Fruit fly (Drosophila melanogaster) whole organism, embryonic: ENCODE data around the gene CG4968.
A peak's percentile ranks its signal among the peaks of the same experiment; 100 is the strongest.

Experiments
- Aef1 ChIP-seq: fragments of 200-800 bp; sonication (Bioruptor generic); IDR thresholded peaks from 3 replicates; pipeline ENCODE4 v1.3.6; 2022; ENCODE audit warnings: missing biosample characterization, missing genetic modification characterization
- Atf6 ChIP-seq: fragments of 200-800 bp; sonication (Bioruptor generic); IDR thresholded peaks from 2 replicates; pipeline ENCODE4 v1.3.6; 2022; ENCODE audit warnings: missing biosample characterization, missing genetic modification characterization
- CG10431 ChIP-seq: fragments of 200-800 bp; sonication (Bioruptor generic); optimal IDR thresholded peaks from 3 replicates; lab custom pipeline; 2018; ENCODE audit warnings: missing biosample characterization, mild to moderate bottlenecking, missing genetic modification characterization
- CG11456 ChIP-seq: fragments of 200-800 bp; sonication (Bioruptor generic); IDR thresholded peaks from 3 replicates; pipeline ENCODE4 v1.3.6; 2022; ENCODE audit warnings: missing biosample characterization, missing genetic modification characterization
- CG12942 ChIP-seq: fragments of 200-800 bp; sonication (Bioruptor generic); optimal IDR thresholded peaks from 3 replicates; lab custom pipeline; 2016; ENCODE audit warnings: missing biosample characterization, missing genetic modification characterization
- CG14667 ChIP-seq: fragments of 200-800 bp; sonication (Bioruptor generic); IDR thresholded peaks from 2 replicates; pipeline ENCODE4 v1.3.6; 2022; ENCODE audit warnings: missing biosample characterization, missing genetic modification characterization
- CG15479 ChIP-seq: fragments of 200-800 bp; sonication (Bioruptor generic); optimal IDR thresholded peaks from 3 replicates; lab custom pipeline; 2019; ENCODE audit warnings: missing biosample characterization, mild to moderate bottlenecking, missing genetic modification characterization, moderate library complexity
- CG17359 ChIP-seq: fragments of 200-800 bp; sonication (Bioruptor generic); optimal IDR thresholded peaks from 3 replicates; lab custom pipeline; 2018; ENCODE audit warnings: missing biosample characterization, mild to moderate bottlenecking, missing genetic modification characterization, moderate library complexity
- CG17612 ChIP-seq: fragments of 200-800 bp; sonication (Bioruptor generic); IDR thresholded peaks from 2 replicates; pipeline ENCODE4 v1.3.6; 2022; ENCODE audit warnings: missing biosample characterization, missing genetic modification characterization
- CG17802 ChIP-seq: fragments of 200-800 bp; sonication (Bioruptor generic); optimal IDR thresholded peaks from 2 replicates; lab custom pipeline; 2018; ENCODE audit warnings: missing biosample characterization, mild to moderate bottlenecking, missing genetic modification characterization, moderate library complexity
- CG18599 ChIP-seq: fragments of 200-800 bp; sonication (Bioruptor generic); optimal IDR thresholded peaks from 3 replicates; lab custom pipeline; 2017; ENCODE audit warnings: missing biosample characterization, missing genetic modification characterization, mild to moderate bottlenecking, moderate library complexity, missing genetic modification reagents
- CG30020 ChIP-seq: fragments of 200-800 bp; optimal IDR thresholded peaks from 2 replicates; lab custom pipeline; 2019; ENCODE audit warnings: missing biosample characterization, mild to moderate bottlenecking, missing genetic modification characterization, moderate library complexity
- CG30403 ChIP-seq: fragments of 200-800 bp; sonication (Bioruptor generic); optimal IDR thresholded peaks from 3 replicates; lab custom pipeline; 2016; ENCODE audit warnings: missing biosample characterization, missing genetic modification characterization
- CG3065 ChIP-seq: fragments of 200-800 bp; sonication (Bioruptor generic); optimal IDR thresholded peaks from 2 replicates; lab custom pipeline; 2016; ENCODE audit warnings: missing biosample characterization, missing genetic modification characterization
- CG3163 ChIP-seq: fragments of 200-800 bp; sonication (Bioruptor generic); optimal IDR thresholded peaks from 3 replicates; lab custom pipeline; 2016; ENCODE audit warnings: missing biosample characterization, missing genetic modification characterization
- CG4282 ChIP-seq: fragments of 200-800 bp; sonication (Bioruptor generic); optimal IDR thresholded peaks from 2 replicates; lab custom pipeline; 2016; ENCODE audit warnings: missing biosample characterization, missing genetic modification characterization
- CG7786 ChIP-seq: fragments of 200-800 bp; sonication (Bioruptor generic); optimal IDR thresholded peaks from 2 replicates; lab custom pipeline; 2016; ENCODE audit warnings: missing biosample characterization, missing genetic modification characterization
- CG8944 ChIP-seq: fragments of 200-800 bp; sonication (Bioruptor generic); optimal IDR thresholded peaks from 3 replicates; lab custom pipeline; 2016; ENCODE audit warnings: missing biosample characterization, missing genetic modification characterization
- CG9437 ChIP-seq: fragments of 200-800 bp; sonication (Bioruptor generic); optimal IDR thresholded peaks from 2 replicates; lab custom pipeline; 2018; ENCODE audit warnings: missing biosample characterization, mild to moderate bottlenecking, missing genetic modification characterization
- CG9609 ChIP-seq: fragments of 200-800 bp; sonication (Bioruptor generic); optimal IDR thresholded peaks from 3 replicates; lab custom pipeline; 2016; ENCODE audit warnings: missing biosample characterization, missing genetic modification characterization
- CkIIα-i1 ChIP-seq: fragments of 200-800 bp; sonication (Bioruptor generic); IDR thresholded peaks from 2 replicates; pipeline ENCODE4 v1.3.6; 2022; ENCODE audit warnings: missing biosample characterization, missing genetic modification characterization
- Dip3 ChIP-seq: fragments of 200-800 bp; sonication (Bioruptor generic); optimal IDR thresholded peaks from 3 replicates; lab custom pipeline; 2016; ENCODE audit warnings: missing biosample characterization, missing genetic modification characterization
- Dp ChIP-seq: fragments of 200-800 bp; sonication (Bioruptor generic); optimal IDR thresholded peaks from 2 replicates; lab custom pipeline; 2018; ENCODE audit warnings: missing biosample characterization, mild to moderate bottlenecking, missing genetic modification characterization, moderate library complexity
- ERR ChIP-seq: fragments of 200-800 bp; sonication (Bioruptor generic); optimal IDR thresholded peaks from 2 replicates; lab custom pipeline; 2016; ENCODE audit warnings: missing biosample characterization, missing genetic modification characterization
- Elba2 ChIP-seq: fragments of 200-800 bp; sonication (Bioruptor generic); optimal IDR thresholded peaks from 3 replicates; lab custom pipeline; 2016; ENCODE audit warnings: missing biosample characterization, missing genetic modification characterization
- Ets97D ChIP-seq: fragments of 200-800 bp; sonication (Bioruptor generic); optimal IDR thresholded peaks from 3 replicates; lab custom pipeline; 2016; ENCODE audit warnings: missing biosample characterization, missing genetic modification characterization
- Fer1 ChIP-seq: fragments of 200-800 bp; sonication (Bioruptor generic); optimal IDR thresholded peaks from 2 replicates; lab custom pipeline; 2017; ENCODE audit warnings: missing biosample characterization, mild to moderate bottlenecking, missing genetic modification characterization
- HmgZ ChIP-seq: fragments of 200-800 bp; sonication (Bioruptor generic); optimal IDR thresholded peaks from 2 replicates; lab custom pipeline; 2018; ENCODE audit warnings: missing biosample characterization, mild to moderate bottlenecking, missing genetic modification characterization
- Nf-YB ChIP-seq: fragments of 200-800 bp; sonication (Bioruptor generic); optimal IDR thresholded peaks from 3 replicates; lab custom pipeline; 2019; ENCODE audit warnings: missing biosample characterization, mild to moderate bottlenecking, missing genetic modification characterization, moderate library complexity
- Nf-YC ChIP-seq: fragments of 200-800 bp; optimal IDR thresholded peaks from 3 replicates; lab custom pipeline; 2019; ENCODE audit warnings: missing biosample characterization, mild to moderate bottlenecking, missing genetic modification characterization, moderate library complexity
- Sry-β ChIP-seq: fragments of 200-800 bp; sonication (Bioruptor generic); optimal IDR thresholded peaks from 2 replicates; lab custom pipeline; 2018; ENCODE audit warnings: missing biosample characterization, mild to moderate bottlenecking, missing genetic modification characterization, moderate library complexity
- Sry-δ ChIP-seq: fragments of 200-800 bp; sonication (Bioruptor generic); optimal IDR thresholded peaks from 2 replicates; lab custom pipeline; 2016; ENCODE audit warnings: missing biosample characterization, missing genetic modification characterization
- Ssrp ChIP-seq: fragments of 200-800 bp; sonication (Bioruptor generic); optimal IDR thresholded peaks from 2 replicates; lab custom pipeline; 2018; ENCODE audit warnings: missing biosample characterization, mild to moderate bottlenecking, missing genetic modification characterization, moderate library complexity
- Taf1 ChIP-seq: fragments of 200-800 bp; sonication (Bioruptor generic); IDR thresholded peaks from 2 replicates; pipeline ENCODE4 v1.3.6; 2022; ENCODE audit warnings: missing biosample characterization, missing genetic modification characterization
- cato ChIP-seq: fragments of 200-800 bp; sonication (Bioruptor generic); optimal IDR thresholded peaks from 2 replicates; lab custom pipeline; 2016; ENCODE audit warnings: missing biosample characterization, missing genetic modification characterization, borderline replicate concordance
- chif ChIP-seq, 2 experiments: fragments of 200-800 bp; sonication (Bioruptor generic); optimal IDR thresholded peaks; 3 replicates each; lab custom pipeline; 2016; ENCODE audit warnings: missing biosample characterization in 2 of 2, missing genetic modification characterization in 2 of 2
- chm ChIP-seq: fragments of 200-800 bp; sonication (Bioruptor generic); IDR thresholded peaks from 2 replicates; pipeline ENCODE4 v1.3.6; 2022; ENCODE audit warnings: missing biosample characterization, missing genetic modification characterization
- dimm ChIP-seq: fragments of 200-800 bp; sonication (Bioruptor generic); IDR thresholded peaks from 2 replicates; pipeline ENCODE4 v1.3.6; 2022; ENCODE audit warnings: missing biosample characterization, missing genetic modification characterization
- esg ChIP-seq: fragments of 200-800 bp; sonication (Bioruptor generic); conservative IDR thresholded peaks from 2 replicates; pipeline ENCODE4 v1.3.6; 2022; ENCODE audit warnings: missing biosample characterization, missing genetic modification characterization
- fu2 ChIP-seq: fragments of 200-800 bp; sonication (Bioruptor generic); optimal IDR thresholded peaks from 2 replicates; lab custom pipeline; 2016; ENCODE audit warnings: missing biosample characterization, missing genetic modification characterization
- gfzf ChIP-seq: fragments of 200-800 bp; sonication (Bioruptor generic); optimal IDR thresholded peaks from 2 replicates; lab custom pipeline; 2016; ENCODE audit warnings: missing biosample characterization, mild to moderate bottlenecking, missing genetic modification characterization, moderate library complexity
- klu ChIP-seq: fragments of 200-800 bp; sonication (Bioruptor generic); IDR thresholded peaks from 2 replicates; pipeline ENCODE4 v1.3.6; 2022; ENCODE audit warnings: missing biosample characterization, missing genetic modification characterization
- lbe ChIP-seq: fragments of 200-800 bp; sonication (Bioruptor generic); optimal IDR thresholded peaks from 2 replicates; lab custom pipeline; 2016; ENCODE audit warnings: missing biosample characterization, mild to moderate bottlenecking, missing genetic modification characterization
- lov ChIP-seq, 2 experiments: fragments of 200-800 bp in 1 of 2; fragments of >200 bp in 1 of 2; sonication (Bioruptor generic) in 1 of 2; IDR thresholded peaks in 1 of 2; optimal IDR thresholded peaks in 1 of 2; 2 replicates in 1 of 2; 3 replicates in 1 of 2; pipeline versions ENCODE4 v1.3.6 to Lab custom; 2017 to 2022; ENCODE audit warnings: missing biosample characterization in 1 of 2, missing genetic modification characterization in 1 of 2
- nmo ChIP-seq: fragments of 200-800 bp; sonication (Bioruptor generic); optimal IDR thresholded peaks from 2 replicates; lab custom pipeline; 2018; ENCODE audit warnings: missing biosample characterization, mild to moderate bottlenecking, missing genetic modification characterization, moderate library complexity
- pros ChIP-seq: fragments of 200-800 bp; sonication (Bioruptor generic); optimal IDR thresholded peaks from 3 replicates; lab custom pipeline; 2019; ENCODE audit warnings: missing biosample characterization, mild to moderate bottlenecking, missing genetic modification characterization, moderate library complexity
- pzg ChIP-seq: fragments of 200-800 bp; sonication (Bioruptor generic); optimal IDR thresholded peaks from 3 replicates; lab custom pipeline; 2018; ENCODE audit warnings: missing biosample characterization, mild to moderate bottlenecking, missing genetic modification characterization, moderate library complexity
- slbo ChIP-seq: fragments of 200-800 bp; sonication (Bioruptor generic); IDR thresholded peaks from 2 replicates; pipeline ENCODE4 v1.3.6; 2022; ENCODE audit warnings: missing biosample characterization, missing genetic modification characterization
- slou ChIP-seq: fragments of 200-800 bp; sonication (Bioruptor generic); optimal IDR thresholded peaks from 3 replicates; lab custom pipeline; 2016; ENCODE audit warnings: missing biosample characterization, missing genetic modification characterization
- twi ChIP-seq: fragments of 200-800 bp; optimal IDR thresholded peaks from 2 replicates; lab custom pipeline; 2019; ENCODE audit warnings: missing biosample characterization, mild to moderate bottlenecking, missing genetic modification characterization, moderate library complexity
- zfh2 ChIP-seq: fragments of 200-800 bp; sonication (Bioruptor generic); optimal IDR thresholded peaks from 2 replicates; lab custom pipeline; 2016; ENCODE audit warnings: missing biosample characterization, missing genetic modification characterization

The CG4968 gene

DNA sequence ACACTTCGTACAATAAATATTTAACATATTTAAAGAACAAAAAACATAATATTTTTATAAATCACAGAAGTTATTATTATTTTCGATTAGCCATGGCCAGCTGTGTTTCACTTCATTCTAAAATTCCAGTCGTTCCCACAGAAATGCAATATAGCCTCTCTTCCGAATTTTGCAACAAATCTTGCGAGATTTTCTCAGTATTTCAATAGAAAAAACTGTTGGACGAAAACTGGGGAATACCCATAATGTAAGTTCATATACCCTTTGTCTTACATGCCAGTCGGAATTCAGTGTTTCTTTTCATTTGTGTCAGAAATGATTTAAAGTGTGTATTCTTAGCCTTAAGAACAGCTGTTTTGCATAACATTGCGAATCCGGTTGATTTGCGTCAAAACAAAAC is 49.8 kb downstream of the CG4968 start, which contains the start of the genes CtsL4 and ClpP (continued):
- TF ChIP-seq klu (GFP tag; lab: Robert Waterston, UW) (no peak), CG10431 (peak; percentile 87), CG3163 (GFP tag; lab: Kevin White, UChicago) (no peak), Fer1 (GFP tag; lab: Kevin White, UChicago) (peak; percentile 15), pros (GFP tag; lab: Kevin White, UChicago) (peak; percentile 86), fu2 (peak; percentile 8), CG30403 (GFP tag; lab: Kevin White, UChicago) (peak; percentile 46), CG17359 (tag; lab: Kevin White, UChicago) (peak; percentile 18), chif (GFP tag; optimal IDR thresholded peaks at IDR 0.05; lab: Kevin White, UChicago) (peak in 1 of 2 experiments; percentile 39), CG11456 (GFP tag; lab: Robert Waterston, UW) (peak; percentile 35; the same call in 1 of the 3 replicates), cato (GFP tag; lab: Kevin White, UChicago) (peak; percentile 14), lov (optimal IDR thresholded peaks at IDR 0.05; lab: Kevin White, UChicago) (no peak), lov (GFP tag; IDR thresholded peaks at IDR 0.05; lab: Robert Waterston, UW) (0 out of 3 replicates have a peak, but pooled peaks have one; percentile 9), ERR (GFP tag; lab: Kevin White, UChicago) (no peak), Elba2 (peak; percentile 59), CG9437 (GFP tag; lab: Kevin White, UChicago) (peak; percentile 36), CkIIα-i1 (GFP tag; lab: Robert Waterston, UW) (no peak), Nf-YC (tag; lab: Kevin White, UChicago) (peak; percentile 49), Taf1 (no peak), esg (GFP tag; lab: Robert Waterston, UW) (no peak), CG8944 (peak; percentile 20), Dip3 (GFP tag; lab: Kevin White, UChicago) (peak; percentile 50), CG4282 (GFP tag; lab: Kevin White, UChicago) (peak; percentile 2), lbe (GFP tag; lab: Kevin White, UChicago) (no peak), CG7786 (peak; percentile 11), chm (GFP tag; lab: Robert Waterston, UW) (peak; percentile 64; the same call in 1 of the 2 replicates), Dp (peak; percentile 5), CG3065 (GFP tag; lab: Kevin White, UChicago) (no peak), CG15479 (GFP tag; lab: Kevin White, UChicago) (peak; percentile 76), Aef1 (peak; percentile 40; the same call in 1 of the 3 replicates), gfzf (GFP tag; lab: Kevin White, UChicago) (peak; percentile 35), CG9609 (GFP tag; lab: Kevin White, UChicago) (peak; percentile 30), dimm (no peak), Ets97D (GFP tag; lab: Kevin White, UChicago) (peak; percentile 43), HmgZ (tag; lab: Kevin White, UChicago) (peak; percentile 72), Sry-δ (GFP tag; lab: Kevin White, UChicago) (peak; percentile 43), CG12942 (GFP tag; lab: Kevin White, UChicago) (peak; percentile 1), Sry-β (peak; percentile 21), CG17802 (tag; lab: Kevin White, UChicago) (peak; percentile 94), CG18599 (GFP tag; lab: Kevin White, UChicago) (no peak), nmo (GFP tag; lab: Kevin White, UChicago) (peak; percentile 64), CG30020 (tag; lab: Kevin White, UChicago) (peak; percentile 100), slou (no peak), Nf-YB (GFP tag; lab: Kevin White, UChicago) (peak; percentile 51), pzg (GFP tag; lab: Kevin White, UChicago) (peak; percentile 72), zfh2 (GFP tag; lab: Kevin White, UChicago) (peak; percentile 33), CG17612 (no peak), slbo (GFP tag; lab: Robert Waterston, UW) (peak; percentile 76), Atf6 (0 out of 2 replicates have a peak, but pooled peaks have one; percentile 35), twi (tag; lab: Kevin White, UChicago) (peak; percentile 61), CG14667 (peak; percentile 85), Ssrp (tag; lab: Kevin White, UChicago) (peak; percentile 8)
